Worm (Caenorhabditis elegans) whole organism, L1 larva: ENCODE measurements around the gene F38E11.9.

Experiments used
- C16A3.4 ChIP-seq: fragments of 150-350 bp; optimal IDR thresholded peaks from 2 replicates; lab custom pipeline; 2014; ENCODE audit warnings: missing biosample characterization, missing genetic modification characterization
- C34B4.2 ChIP-seq: sonication (generic microtip); optimal IDR thresholded peaks from 2 replicates; lab custom pipeline; 2017; ENCODE audit warnings: mild to moderate bottlenecking, missing genetic modification characterization, missing compliant biosample characterization
- F16B12.6 ChIP-seq: fragments of 150-350 bp; optimal IDR thresholded peaks from 2 replicates; lab custom pipeline; 2014; ENCODE audit warnings: missing biosample characterization, missing genetic modification characterization
- aly-2 ChIP-seq: fragments of 150-350 bp; optimal IDR thresholded peaks from 2 replicates; lab custom pipeline; 2014; ENCODE audit warnings: missing biosample characterization, missing genetic modification characterization
- ama-1 ChIP-seq: fragments of 150-350 bp; optimal IDR thresholded peaks from 2 replicates; lab custom pipeline; 2014
- blmp-1 ChIP-seq: fragments of 150-350 bp; optimal IDR thresholded peaks from 2 replicates; lab custom pipeline; 2014; ENCODE audit warnings: missing biosample characterization, missing genetic modification characterization
- ceh-8 ChIP-seq: fragments of 200-800 bp; sonication (Bioruptor generic); optimal IDR thresholded peaks from 2 replicates; lab custom pipeline; 2018; ENCODE audit warnings: mild to moderate bottlenecking, missing genetic modification characterization, moderate library complexity, missing compliant biosample characterization
- ceh-88 ChIP-seq: fragments of 200-800 bp; sonication (Bioruptor generic); IDR thresholded peaks from 2 replicates; pipeline ENCODE4 v1.3.6; 2022; ENCODE audit warnings: missing genetic modification characterization, missing compliant biosample characterization
- dpl-1 ChIP-seq, 3 experiments: fragments of 150-350 bp in 2 of 3; sonication (generic microtip) in 1 of 3; optimal IDR thresholded peaks; 2 replicates each; lab custom pipeline; 2014 to 2017; ENCODE audit warnings: missing biosample characterization in 3 of 3, missing genetic modification characterization in 3 of 3, missing genetic modification reagents in 3 of 3
- efl-1 ChIP-seq, 4 experiments: fragments of 150-350 bp; optimal IDR thresholded peaks in 3 of 4; peaks in 1 of 4; 1 replicate in 1 of 4; 2 replicates in 3 of 4; lab custom pipeline; 2014; ENCODE audit warnings: missing biosample characterization in 2 of 4, missing genetic modification characterization in 2 of 4, missing genetic modification reagents in 2 of 4
- ets-5 ChIP-seq: fragments of 200-800 bp; sonication (Bioruptor generic); IDR thresholded peaks from 2 replicates; pipeline ENCODE4 v1.3.6; 2022; ENCODE audit warnings: missing genetic modification characterization, missing compliant biosample characterization
- fkh-4 ChIP-seq: sonication (generic microtip); optimal IDR thresholded peaks from 2 replicates; lab custom pipeline; 2016; ENCODE audit warnings: missing compliant biosample characterization, missing genetic modification characterization, borderline replicate concordance
- fkh-8 ChIP-seq: sonication (generic microtip); optimal IDR thresholded peaks from 2 replicates; lab custom pipeline; 2016; ENCODE audit warnings: mild to moderate bottlenecking, missing genetic modification characterization, missing compliant biosample characterization
- fos-1 ChIP-seq: fragments of 150-350 bp; optimal IDR thresholded peaks from 2 replicates; lab custom pipeline; 2014; ENCODE audit warnings: missing biosample characterization, missing genetic modification characterization
- grh-1 ChIP-seq: fragments of 200-800 bp; sonication (Bioruptor generic); IDR thresholded peaks from 2 replicates; pipeline ENCODE4 v1.3.6; 2022; ENCODE audit warnings: missing genetic modification reagents, missing genetic modification characterization, missing compliant biosample characterization
- hlh-17 ChIP-seq: fragments of 200-800 bp; sonication (Bioruptor generic); optimal IDR thresholded peaks from 2 replicates; lab custom pipeline; 2018; ENCODE audit warnings: missing genetic modification characterization, mild to moderate bottlenecking, missing compliant biosample characterization, moderate library complexity, borderline replicate concordance
- hlh-4 ChIP-seq: sonication (generic microtip); optimal IDR thresholded peaks from 2 replicates; lab custom pipeline; 2016; ENCODE audit warnings: mild to moderate bottlenecking, missing genetic modification characterization, missing compliant biosample characterization
- irx-1 ChIP-seq: sonication (generic microtip); optimal IDR thresholded peaks from 2 replicates; lab custom pipeline; 2016; ENCODE audit warnings: missing genetic modification characterization, missing compliant biosample characterization
- isw-1 ChIP-seq: fragments of 200-800 bp; sonication (Bioruptor generic); IDR thresholded peaks from 2 replicates; pipeline ENCODE4 v1.3.6; 2022; ENCODE audit warnings: missing genetic modification characterization, missing compliant biosample characterization
- jun-1 ChIP-seq: fragments of 150-350 bp; optimal IDR thresholded peaks from 2 replicates; lab custom pipeline; 2014; ENCODE audit warnings: missing biosample characterization, missing genetic modification reagents, missing genetic modification characterization
- lin-14 ChIP-seq: fragments of 200-800 bp; sonication (Bioruptor generic); optimal IDR thresholded peaks from 2 replicates; lab custom pipeline; 2018; ENCODE audit warnings: mild to moderate bottlenecking, missing genetic modification characterization, moderate library complexity, missing compliant biosample characterization
- lin-15B ChIP-seq: fragments of 150-350 bp; sonication (generic microtip); optimal IDR thresholded peaks from 3 replicates; lab custom pipeline; 2014; ENCODE audit warnings: missing biosample characterization, missing genetic modification characterization
- lin-39 ChIP-seq: fragments of 150-350 bp; optimal IDR thresholded peaks from 2 replicates; lab custom pipeline; 2014; ENCODE audit warnings: missing biosample characterization, missing genetic modification reagents, missing genetic modification characterization
- lir-3 ChIP-seq: sonication (generic microtip); optimal IDR thresholded peaks from 2 replicates; lab custom pipeline; 2016; ENCODE audit warnings: mild to moderate bottlenecking, missing genetic modification characterization, moderate library complexity, missing compliant biosample characterization; ENCODE audit not compliant: poor library complexity
- lsy-2 ChIP-seq, 2 experiments: fragments of 150-350 bp; optimal IDR thresholded peaks; 2 replicates each; lab custom pipeline; 2014; ENCODE audit warnings: missing biosample characterization in 2 of 2, missing genetic modification characterization in 2 of 2
- mab-9 ChIP-seq: fragments of 200-800 bp; sonication (Bioruptor generic); IDR thresholded peaks from 2 replicates; pipeline ENCODE4 v1.3.6; 2022; ENCODE audit warnings: missing genetic modification reagents, missing genetic modification characterization, missing compliant biosample characterization
- mep-1 ChIP-seq: fragments of 150-350 bp; optimal IDR thresholded peaks from 2 replicates; lab custom pipeline; 2014; ENCODE audit warnings: missing biosample characterization, missing genetic modification characterization
- nhr-11 ChIP-seq: fragments of 150-350 bp; optimal IDR thresholded peaks from 2 replicates; lab custom pipeline; 2014; ENCODE audit warnings: missing biosample characterization, missing genetic modification characterization
- nhr-19 ChIP-seq: fragments of 200-800 bp; sonication (Bioruptor generic); conservative IDR thresholded peaks from 2 replicates; pipeline ENCODE4 v1.3.6; 2022; ENCODE audit warnings: missing genetic modification characterization, missing compliant biosample characterization
- nhr-237 ChIP-seq: fragments of 150-350 bp; optimal IDR thresholded peaks from 2 replicates; lab custom pipeline; 2014; ENCODE audit warnings: missing biosample characterization, missing genetic modification characterization
- nhr-71 ChIP-seq: sonication (generic microtip); optimal IDR thresholded peaks from 2 replicates; lab custom pipeline; 2016; ENCODE audit warnings: mild to moderate bottlenecking, missing genetic modification characterization, moderate library complexity, missing compliant biosample characterization
- nhr-76 ChIP-seq: sonication (generic microtip); optimal IDR thresholded peaks from 2 replicates; lab custom pipeline; 2017; ENCODE audit warnings: missing biosample characterization, missing genetic modification characterization
- nhr-77 ChIP-seq: fragments of 150-350 bp; optimal IDR thresholded peaks from 2 replicates; lab custom pipeline; 2014; ENCODE audit warnings: missing biosample characterization, missing genetic modification characterization
- nhr-85 ChIP-seq: sonication (generic microtip); peaks from one replicate; lab custom pipeline; 2016; ENCODE audit warnings: missing genetic modification characterization, inconsistent platforms, missing compliant biosample characterization
- pag-3 ChIP-seq: sonication (generic microtip); optimal IDR thresholded peaks from 2 replicates; lab custom pipeline; 2017; ENCODE audit warnings: missing genetic modification characterization, mild to moderate bottlenecking, missing compliant biosample characterization, antibody characterized with exemption, borderline replicate concordance; ENCODE audit not compliant: insufficient read depth
- pqm-1 ChIP-seq: sonication (generic microtip); optimal IDR thresholded peaks from 3 replicates; lab custom pipeline; 2017; ENCODE audit warnings: missing biosample characterization, missing genetic modification characterization
- rnt-1 ChIP-seq: sonication (generic microtip); optimal IDR thresholded peaks from 2 replicates; lab custom pipeline; 2016; ENCODE audit warnings: mild to moderate bottlenecking, missing genetic modification characterization, moderate library complexity, missing compliant biosample characterization
- sptf-1 ChIP-seq: fragments of 150-350 bp; optimal IDR thresholded peaks from 2 replicates; lab custom pipeline; 2014; ENCODE audit warnings: missing biosample characterization, missing genetic modification characterization
- sup-37 ChIP-seq: fragments of 200-800 bp; sonication (Bioruptor generic); optimal IDR thresholded peaks from 2 replicates; lab custom pipeline; 2018; ENCODE audit warnings: mild to moderate bottlenecking, missing genetic modification characterization, missing compliant biosample characterization
- swsn-7 ChIP-seq: sonication (generic microtip); optimal IDR thresholded peaks from 2 replicates; lab custom pipeline; 2016; ENCODE audit warnings: missing genetic modification characterization, missing compliant biosample characterization
- tlp-1 ChIP-seq: fragments of 150-350 bp; optimal IDR thresholded peaks from 2 replicates; lab custom pipeline; 2014; ENCODE audit warnings: missing biosample characterization, missing genetic modification characterization
- unc-130 ChIP-seq: fragments of 150-350 bp; optimal IDR thresholded peaks from 2 replicates; lab custom pipeline; 2017; ENCODE audit warnings: missing biosample characterization, missing genetic modification characterization, inconsistent platforms
- unc-30 ChIP-seq: sonication (generic microtip); optimal IDR thresholded peaks from 2 replicates; lab custom pipeline; 2017; ENCODE audit warnings: missing biosample characterization, missing genetic modification characterization
- unc-62 ChIP-seq: fragments of 150-350 bp; optimal IDR thresholded peaks from 2 replicates; lab custom pipeline; 2014; ENCODE audit warnings: missing biosample characterization, missing genetic modification reagents, missing genetic modification characterization
- unc-86 ChIP-seq: sonication (generic microtip); optimal IDR thresholded peaks from 2 replicates; lab custom pipeline; 2016; ENCODE audit warnings: missing genetic modification characterization, missing compliant biosample characterization
- unc-98 ChIP-seq: fragments of 200-800 bp; sonication (Bioruptor generic); IDR thresholded peaks from 2 replicates; pipeline ENCODE4 v1.3.6; 2022; ENCODE audit warnings: missing genetic modification characterization, missing compliant biosample characterization
- vab-15 ChIP-seq: sonication (generic microtip); optimal IDR thresholded peaks from 2 replicates; lab custom pipeline; 2017; ENCODE audit warnings: missing genotype, mild to moderate bottlenecking, missing genetic modification characterization, missing compliant biosample characterization
- xbp-1 ChIP-seq: sonication (generic microtip); optimal IDR thresholded peaks from 2 replicates; lab custom pipeline; 2016; ENCODE audit warnings: missing genetic modification characterization, missing compliant biosample characterization
- ztf-11 ChIP-seq, 2 experiments: sonication (generic microtip); optimal IDR thresholded peaks; 2 replicates each; lab custom pipeline; 2016 to 2017; ENCODE audit warnings: missing genetic modification characterization in 2 of 2, missing biosample characterization in 1 of 2, missing compliant biosample characterization in 1 of 2
- ztf-4 ChIP-seq: fragments of 150-350 bp; optimal IDR thresholded peaks from 2 replicates; lab custom pipeline; 2014; ENCODE audit warnings: missing biosample characterization, missing genetic modification characterization

F38E11.9 gene

DNA sequence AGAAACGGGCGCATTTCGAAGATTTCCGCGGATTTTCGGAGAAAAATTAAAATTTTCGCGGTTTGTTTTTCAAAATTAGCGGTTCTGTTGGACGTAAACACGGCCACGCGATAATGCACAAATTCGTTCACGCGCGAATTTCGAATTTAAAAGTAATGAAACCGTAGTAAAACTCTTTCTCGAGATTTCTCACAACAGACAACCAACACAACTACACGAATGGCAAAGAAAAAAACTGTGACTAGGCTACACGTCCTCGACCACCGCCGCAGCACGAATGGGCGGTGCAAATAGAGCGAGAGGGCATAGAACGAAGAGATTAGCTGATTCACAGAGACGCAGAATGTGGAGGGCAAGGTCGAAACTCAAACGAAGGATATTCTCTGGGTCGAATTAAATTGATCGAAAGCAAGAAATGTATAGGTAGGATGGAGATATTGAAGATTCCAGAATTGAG, 2.9 kb downstream of the F38E11.9 start, which contains the start of gene idh-1 (continued):
- TF ChIP-seq C16A3.4 (tag; lab: Kevin White, UChicago) (no peak), ama-1 (lab: Kevin White, UChicago) (peak; percentile 85), lin-39 (tag; lab: Kevin White, UChicago) (no peak), F16B12.6 (tag; lab: Kevin White, UChicago) (peak; percentile 65), C34B4.2 (tag; lab: Kevin White, UChicago) (no peak), blmp-1 (tag; lab: Kevin White, UChicago) (peak; percentile 33), pqm-1 (tag; lab: Kevin White, UChicago) (no peak), unc-98 (GFP tag; lab: Robert Waterston, UW) (no peak), fkh-4 (no peak), ets-5 (GFP tag; lab: Robert Waterston, UW) (no peak), grh-1 (GFP tag; lab: Robert Waterston, UW) (peak; percentile 23; the same call in 1 of the 2 replicates), lin-15B (tag; lab: Kevin White, UChicago) (no peak)

DNA sequence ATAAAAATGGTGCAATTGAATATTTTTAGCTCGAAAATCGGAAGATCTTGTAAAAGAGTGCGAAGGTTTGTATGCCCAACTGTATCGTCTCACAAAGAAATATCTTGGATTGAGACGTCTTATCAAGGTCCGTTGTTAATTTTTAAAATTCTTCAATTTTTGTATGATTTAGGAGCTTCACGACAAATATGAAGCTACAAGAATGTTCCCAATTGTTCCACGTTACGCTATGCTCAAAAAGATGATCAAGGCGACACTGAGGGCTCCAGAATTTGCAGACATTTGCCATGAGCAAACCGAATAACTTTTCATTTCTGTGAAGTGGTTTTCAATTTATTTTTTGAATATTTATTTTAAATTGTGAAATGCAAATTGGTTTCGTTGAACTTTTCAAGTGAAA, 5.1 kb downstream of the F38E11.9 start:
- TF ChIP-seq lir-3 (tag; lab: Kevin White, UChicago) (no peak), nhr-71 (tag; lab: Kevin White, UChicago) (peak; percentile 74), nhr-237 (tag; lab: Kevin White, UChicago) (no peak), unc-30 (tag; lab: Kevin White, UChicago) (no peak), unc-130 (tag; lab: Kevin White, UChicago) (no peak), hlh-4 (tag; lab: Kevin White, UChicago) (no peak), ceh-8 (GFP tag; lab: Kevin White, UChicago) (no peak), fkh-8 (tag; lab: Kevin White, UChicago) (no peak), sup-37 (no peak), nhr-76 (tag; lab: Kevin White, UChicago) (no peak), efl-1 (optimal IDR thresholded peaks at IDR 0.05; lab: Kevin White, UChicago) (no peak), efl-1 (GFP tag; optimal IDR thresholded peaks at IDR 0.05 in 1 of 2; lab: Kevin White, UChicago) (peak in 1 of 2 experiments; percentile 91), F16B12.6 (tag; lab: Kevin White, UChicago) (no peak), mep-1 (tag; lab: Kevin White, UChicago) (peak; percentile 40), pag-3 (tag; lab: Kevin White, UChicago) (no peak), isw-1 (GFP tag; lab: Robert Waterston, UW) (no peak), nhr-19 (GFP tag; lab: Robert Waterston, UW) (peak; percentile 56), xbp-1 (no peak), nhr-85 (peak; percentile 75), swsn-7 (tag; lab: Kevin White, UChicago) (peak; percentile 24), nhr-11 (tag; lab: Kevin White, UChicago) (no peak), blmp-1 (tag; lab: Kevin White, UChicago) (no peak), pqm-1 (tag; lab: Kevin White, UChicago) (no peak), ztf-11 (tag; optimal IDR thresholded peaks at IDR 0.05; lab: Kevin White, UChicago) (no peak), dpl-1 (GFP tag; optimal IDR thresholded peaks at IDR 0.05; lab: Kevin White, UChicago) (no peak), vab-15 (tag; lab: Kevin White, UChicago) (no peak), unc-86 (tag; lab: Kevin White, UChicago) (no peak), tlp-1 (tag; lab: Kevin White, UChicago) (no peak), aly-2 (tag; lab: Kevin White, UChicago) (peak; percentile 95), nhr-77 (tag; lab: Kevin White, UChicago) (no peak), sptf-1 (no peak), jun-1 (tag; lab: Kevin White, UChicago) (no peak), ama-1 (lab: Kevin White, UChicago) (peak; percentile 80), fos-1 (tag; lab: Kevin White, UChicago) (no peak), lsy-2 (tag; optimal IDR thresholded peaks at IDR 0.05; lab: Kevin White, UChicago) (peak in 1 of 2 experiments; percentile 45), ztf-4 (tag; lab: Kevin White, UChicago) (peak; percentile 59), grh-1 (GFP tag; lab: Robert Waterston, UW) (no peak), rnt-1 (tag; lab: Kevin White, UChicago) (no peak), irx-1 (no peak), ceh-88 (GFP tag; lab: Robert Waterston, UW) (no peak), unc-62 (GFP tag; lab: Kevin White, UChicago) (no peak), lin-39 (tag; lab: Kevin White, UChicago) (no peak), hlh-17 (GFP tag; lab: Kevin White, UChicago) (no peak), ets-5 (GFP tag; lab: Robert Waterston, UW) (no peak), lin-15B (tag; lab: Kevin White, UChicago) (no peak), mab-9 (GFP tag; lab: Robert Waterston, UW) (no peak), lin-14 (no peak)
